Fruit fly (Drosophila melanogaster) Kc167 (cell line): ENCODE measurements around the gene CG31960.

Experiments used
- Myc ChIP-seq: fragments of >200 bp; optimal IDR thresholded peaks from 2 replicates; lab custom pipeline; 2017; ENCODE audit warnings: missing external identifiers
- Sin3A ChIP-seq: fragments of >200 bp; optimal IDR thresholded peaks from 2 replicates; lab custom pipeline; 2018; ENCODE audit warnings: missing external identifiers
- insv ChIP-seq: fragments of >200 bp; optimal IDR thresholded peaks from 3 replicates; lab custom pipeline; 2018; ENCODE audit warnings: missing external identifiers
- psq ChIP-seq: fragments of >200 bp; optimal IDR thresholded peaks from 2 replicates; lab custom pipeline; 2017; ENCODE audit warnings: missing external identifiers

- TF ChIP-seq psq (lab: Kevin White, UChicago) (no peak), insv (lab: Kevin White, UChicago) (no peak), Myc (lab: Kevin White, UChicago) (no peak), Sin3A (lab: Kevin White, UChicago) (no peak)
Observed at dm6 chr2L:3803466-3804143, 18.9 kb downstream of the CG31960 start, which contains the start of gene Reph.
